Worm (Caenorhabditis elegans): ENCODE data around the gene pals-17.

The pals-17 gene

ce11 chrIII:1399670-1400069 lies 8.0 kb upstream of the pals-17 start, which contains the start of gene pals-16:
pals-16 (plus strand) TSS chrIII:1399970.
- TF ChIP-seq ref-1 (GFP tag; conservative IDR thresholded peaks at IDR 0.05) (no peak), cog-1 (tag; optimal IDR thresholded peaks at IDR 0.05) (no peak), med-1 (GFP tag; optimal IDR thresholded peaks at IDR 0.05; ENCODE audit: insufficient read depth) (no peak), flt-1 (GFP tag; IDR thresholded peaks at IDR 0.05) (no peak), tab-1 (GFP tag; IDR thresholded peaks at IDR 0.05) (no peak), ztf-29 (GFP tag; IDR thresholded peaks at IDR 0.05) (no peak), T22C8.4 (GFP tag; IDR thresholded peaks at IDR 0.05) (no peak), ztf-23 (GFP tag; IDR thresholded peaks at IDR 0.05) (no peak), klf-2 (GFP tag; conservative IDR thresholded peaks at IDR 0.05) (no peak)

ce11 chrIII:1398183-1398582 lies 6.5 kb upstream of the pals-17 start:
- TF ChIP-seq ztf-29 (GFP tag; IDR thresholded peaks at IDR 0.05), result no peak
- TF ChIP-seq T22C8.4 (GFP tag; IDR thresholded peaks at IDR 0.05), result no peak
- no peak for TF ChIP-seq med-1 (GFP tag; optimal IDR thresholded peaks at IDR 0.05; ENCODE audit: insufficient read depth)
- TF ChIP-seq tab-1 (GFP tag; IDR thresholded peaks at IDR 0.05), result no peak
- no peak for TF ChIP-seq flt-1 (GFP tag; IDR thresholded peaks at IDR 0.05)
- no peak for TF ChIP-seq cog-1 (tag; optimal IDR thresholded peaks at IDR 0.05)
- TF ChIP-seq klf-2 (GFP tag; conservative IDR thresholded peaks at IDR 0.05), result no peak
- no peak for TF ChIP-seq ztf-23 (GFP tag; IDR thresholded peaks at IDR 0.05)
- TF ChIP-seq ref-1 (GFP tag; conservative IDR thresholded peaks at IDR 0.05), result no peak

DNA sequence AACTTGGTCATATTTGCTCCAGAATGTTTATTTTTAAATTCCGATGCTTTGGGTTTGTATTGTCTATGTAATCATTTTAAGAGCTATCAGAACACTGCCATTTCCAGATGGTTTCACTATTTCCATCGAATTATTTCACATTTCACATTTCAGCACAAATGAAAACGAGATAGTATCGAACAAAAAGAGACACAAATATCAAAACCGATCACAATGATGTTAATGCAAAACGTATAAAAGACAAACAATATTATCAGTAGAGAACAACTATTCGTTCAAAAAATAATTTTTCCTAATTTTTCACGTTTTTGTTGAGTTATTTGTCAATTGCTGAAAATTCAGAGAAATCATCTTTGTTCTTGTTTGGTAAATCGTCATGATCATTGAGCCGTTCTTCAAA lies 3.7 kb upstream of the pals-17 start:
- TF ChIP-seq med-1 (GFP tag; optimal IDR thresholded peaks at IDR 0.05; ENCODE audit: insufficient read depth), result no peak
- TF ChIP-seq cog-1 (tag; optimal IDR thresholded peaks at IDR 0.05), result no peak
- TF ChIP-seq ztf-29 (GFP tag; IDR thresholded peaks at IDR 0.05), result no peak

ce11 chrIII:1392763-1393162 lies 1.1 kb upstream of the pals-17 start:
- TF ChIP-seq ref-1 (GFP tag; conservative IDR thresholded peaks at IDR 0.05) (no peak), flt-1 (GFP tag; IDR thresholded peaks at IDR 0.05) (no peak), ztf-29 (GFP tag; IDR thresholded peaks at IDR 0.05) (no peak), ztf-23 (GFP tag; IDR thresholded peaks at IDR 0.05) (no peak), med-1 (GFP tag; optimal IDR thresholded peaks at IDR 0.05; ENCODE audit: insufficient read depth) (no peak), klf-2 (GFP tag; conservative IDR thresholded peaks at IDR 0.05) (no peak), T22C8.4 (GFP tag; IDR thresholded peaks at IDR 0.05) (no peak), tab-1 (GFP tag; IDR thresholded peaks at IDR 0.05) (no peak), cog-1 (tag; optimal IDR thresholded peaks at IDR 0.05) (no peak)

ce11 chrIII:1389988-1390387 lies 1.7 kb downstream of the pals-17 start:
- no peak for TF ChIP-seq tab-1 (GFP tag; IDR thresholded peaks at IDR 0.05)
- no peak for TF ChIP-seq ref-1 (GFP tag; conservative IDR thresholded peaks at IDR 0.05)
- TF ChIP-seq ztf-23 (GFP tag; IDR thresholded peaks at IDR 0.05), result no peak
- no peak for TF ChIP-seq klf-2 (GFP tag; conservative IDR thresholded peaks at IDR 0.05)
- no peak for TF ChIP-seq ztf-29 (GFP tag; IDR thresholded peaks at IDR 0.05)
- TF ChIP-seq cog-1 (tag; optimal IDR thresholded peaks at IDR 0.05), result no peak
- no peak for TF ChIP-seq flt-1 (GFP tag; IDR thresholded peaks at IDR 0.05)
- TF ChIP-seq med-1 (GFP tag; optimal IDR thresholded peaks at IDR 0.05; ENCODE audit: insufficient read depth), result no peak
- TF ChIP-seq T22C8.4 (GFP tag; IDR thresholded peaks at IDR 0.05), result no peak

ce11 chrIII:1388274-1389058 lies 3.2 kb downstream of the pals-17 start, which contains the start of gene pals-20:
pals-20 (minus strand) TSS chrIII:1388324.
- TF ChIP-seq tab-1 (GFP tag; IDR thresholded peaks at IDR 0.05), result no peak
- TF ChIP-seq ztf-29 (GFP tag; IDR thresholded peaks at IDR 0.05), result no peak
- TF ChIP-seq T22C8.4 (GFP tag; IDR thresholded peaks at IDR 0.05), result no peak
- no peak for TF ChIP-seq med-1 (GFP tag; optimal IDR thresholded peaks at IDR 0.05; ENCODE audit: insufficient read depth)

ce11 chrIII:1384694-1385093 lies 7.0 kb downstream of the pals-17 start:
- TF ChIP-seq ztf-29 (GFP tag; IDR thresholded peaks at IDR 0.05) (no peak), T22C8.4 (GFP tag; IDR thresholded peaks at IDR 0.05) (no peak), cog-1 (tag; optimal IDR thresholded peaks at IDR 0.05) (no peak), klf-2 (GFP tag; conservative IDR thresholded peaks at IDR 0.05) (no peak), med-1 (GFP tag; optimal IDR thresholded peaks at IDR 0.05; ENCODE audit: insufficient read depth) (no peak), ref-1 (GFP tag; conservative IDR thresholded peaks at IDR 0.05) (no peak), ztf-23 (GFP tag; IDR thresholded peaks at IDR 0.05) (no peak), flt-1 (GFP tag; IDR thresholded peaks at IDR 0.05) (no peak), tab-1 (GFP tag; IDR thresholded peaks at IDR 0.05) (no peak)

- TF ChIP-seq ztf-29 (GFP tag; IDR thresholded peaks at IDR 0.05), result no peak
- no peak for TF ChIP-seq med-1 (GFP tag; optimal IDR thresholded peaks at IDR 0.05; ENCODE audit: insufficient read depth)
- TF ChIP-seq ztf-23 (GFP tag; IDR thresholded peaks at IDR 0.05), result no peak
- TF ChIP-seq ref-1 (GFP tag; conservative IDR thresholded peaks at IDR 0.05), result no peak
- TF ChIP-seq flt-1 (GFP tag; IDR thresholded peaks at IDR 0.05), result no peak
Observed at ce11 chrIII:1384092-1384491, 7.6 kb downstream of the pals-17 start, which contains the start of the genes fbxa-138 and Y82E9BR.5. fbxa-138 (minus strand) TSS chrIII:1384252. Y82E9BR.5 (plus strand) TSS chrIII:1384370.

DNA sequence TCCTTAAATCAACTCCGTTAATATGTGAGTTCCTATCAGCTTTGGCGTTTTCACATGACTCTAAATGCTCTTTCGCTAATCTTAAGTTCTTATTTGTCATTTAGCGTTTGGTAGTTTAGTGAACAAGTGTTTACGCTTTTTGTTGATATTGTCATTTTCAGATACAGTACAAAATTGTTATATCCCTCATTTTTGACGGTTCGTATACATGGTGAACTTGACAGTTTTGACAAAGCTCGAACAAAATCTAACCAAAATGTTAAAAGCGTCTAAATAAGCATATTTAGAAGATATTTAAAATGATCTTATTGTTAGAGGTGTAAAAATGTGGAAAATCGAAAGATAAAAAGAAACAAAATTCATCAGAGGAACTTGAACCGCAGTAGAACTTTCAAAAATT lies 8.2 kb downstream of the pals-17 start:
- no peak for TF ChIP-seq flt-1 (GFP tag; IDR thresholded peaks at IDR 0.05)
- no peak for TF ChIP-seq ref-1 (GFP tag; conservative IDR thresholded peaks at IDR 0.05)
- no peak for TF ChIP-seq T22C8.4 (GFP tag; IDR thresholded peaks at IDR 0.05)
- TF ChIP-seq klf-2 (GFP tag; conservative IDR thresholded peaks at IDR 0.05), result no peak
- TF ChIP-seq tab-1 (GFP tag; IDR thresholded peaks at IDR 0.05), result no peak
- TF ChIP-seq cog-1 (tag; optimal IDR thresholded peaks at IDR 0.05), result no peak
- TF ChIP-seq med-1 (GFP tag; optimal IDR thresholded peaks at IDR 0.05; ENCODE audit: insufficient read depth), result no peak
